Worm (Caenorhabditis elegans): ENCODE results near the gene M163.10.

M163.10 gene

DNA sequence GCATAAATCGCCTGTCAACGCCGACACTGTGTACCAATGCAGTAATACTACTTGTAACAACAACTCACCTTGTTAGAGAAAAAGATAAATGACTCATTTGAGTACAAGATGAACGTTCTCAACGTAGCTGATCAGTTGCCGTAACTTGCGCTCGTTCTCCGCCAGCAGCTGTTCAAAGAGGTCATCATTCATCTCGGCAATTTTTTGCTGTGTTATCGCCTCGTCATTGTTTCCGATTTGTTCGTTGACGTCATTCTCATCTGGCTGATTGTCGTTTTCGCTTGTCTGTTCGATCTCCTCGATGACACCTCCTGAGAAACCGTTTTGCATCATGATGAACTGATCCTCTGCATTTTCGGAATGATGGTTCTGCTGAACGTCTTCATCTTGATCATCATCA is 32.5 kb downstream of the M163.10 start:
- TF ChIP-seq unc-86 (tag; optimal IDR thresholded peaks at IDR 0.05) = no peak
- TF ChIP-seq unc-55 (GFP tag; optimal IDR thresholded peaks at IDR 0.05) = peak; percentile 2

DNA sequence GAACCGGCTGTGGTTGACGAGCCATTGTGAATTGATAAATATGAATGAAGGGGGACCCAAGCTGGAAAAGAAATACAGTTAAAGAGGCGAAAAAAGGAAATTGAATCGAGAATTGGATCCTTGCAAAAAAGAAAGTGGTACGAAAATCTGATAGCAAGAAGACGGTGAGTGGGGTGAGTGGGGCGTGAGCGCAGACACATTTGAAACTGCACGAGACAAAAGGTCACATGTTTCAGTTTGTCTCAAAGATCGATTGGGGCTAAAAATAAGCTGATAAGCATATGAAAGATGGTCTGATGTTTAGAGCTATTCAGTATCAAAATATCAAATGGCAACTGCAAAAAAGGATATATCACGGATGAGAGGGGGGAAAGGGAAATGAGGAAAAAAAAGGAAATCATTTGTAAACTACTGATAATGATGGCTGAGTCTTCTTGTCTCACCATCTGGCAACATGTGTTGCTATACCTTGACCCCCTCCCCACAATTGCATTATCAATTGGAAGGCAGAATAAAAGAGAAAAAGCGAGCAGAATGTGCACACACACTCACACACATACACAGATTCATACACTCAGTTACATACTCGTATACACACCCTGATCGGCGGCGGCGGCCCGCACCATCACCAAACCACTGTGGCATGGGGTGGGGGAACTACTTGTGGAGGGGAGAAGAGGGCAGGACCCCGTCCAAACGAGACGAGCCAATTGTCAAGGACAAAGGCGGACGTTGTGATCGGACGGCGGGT is 33.2 kb downstream of the M163.10 start, which contains the start of gene M163.1:
M163.1 (minus strand) TSS at position 25 of the 751 bp plus-strand sequence.
- TF ChIP-seq sox-2 (GFP tag; IDR thresholded peaks at IDR 0.05) (peak; percentile 3; the same call in 1 of the 2 replicates), rnt-1 (tag; optimal IDR thresholded peaks at IDR 0.05) (peak; percentile 36), pax-1 (tag; optimal IDR thresholded peaks at IDR 0.05) (no peak), syd-9 (tag; optimal IDR thresholded peaks at IDR 0.05) (no peak), odd-2 (tag; optimal IDR thresholded peaks at IDR 0.05) (no peak), Y22D7AL.16 (tag; optimal IDR thresholded peaks at IDR 0.05) (no peak), ceh-24 (tag; optimal IDR thresholded peaks at IDR 0.05) (no peak), zip-5 (tag; optimal IDR thresholded peaks at IDR 0.05) (no peak), hlh-8 (tag; optimal IDR thresholded peaks at IDR 0.05) (peak; percentile 15), pha-2 (tag; optimal IDR thresholded peaks at IDR 0.05) (no peak), fkh-10 (GFP tag; optimal IDR thresholded peaks at IDR 0.05) (no peak), K09A11.1 (tag; optimal IDR thresholded peaks at IDR 0.05; ENCODE audit: insufficient read depth) (no peak), lim-6 (tag; optimal IDR thresholded peaks at IDR 0.05) (no peak), dmd-4 (tag; optimal IDR thresholded peaks at IDR 0.05; ENCODE audit: borderline replicate concordance) (no peak), mec-3 (tag; optimal IDR thresholded peaks at IDR 0.05; ENCODE audit: borderline replicate concordance) (no peak), K02D7.2 (tag; optimal IDR thresholded peaks at IDR 0.05) (no peak), tbx-7 (tag; optimal IDR thresholded peaks at IDR 0.05) (no peak), hlh-30 (tag; optimal IDR thresholded peaks at IDR 0.05; ENCODE audit: insufficient read depth) (peak; percentile 1), ztf-16 (tag; optimal IDR thresholded peaks at IDR 0.05) (no peak), pat-9 (tag; optimal IDR thresholded peaks at IDR 0.05) (no peak), ets-4 (tag; optimal IDR thresholded peaks at IDR 0.05) (no peak), ceh-22 (tag; optimal IDR thresholded peaks at IDR 0.05) (no peak), unc-42 (tag; optimal IDR thresholded peaks at IDR 0.05) (peak; percentile 3), hlh-6 (tag; optimal IDR thresholded peaks at IDR 0.05) (no peak), ceh-34 (tag; optimal IDR thresholded peaks at IDR 0.05) (no peak), unc-55 (GFP tag; optimal IDR thresholded peaks at IDR 0.05) (no peak), ceh-14 (tag; optimal IDR thresholded peaks at IDR 0.05) (no peak), gmeb-2 (tag; optimal IDR thresholded peaks at IDR 0.05) (no peak), npax-4 (tag; optimal IDR thresholded peaks at IDR 0.05) (no peak), ref-2 (tag; optimal IDR thresholded peaks at IDR 0.05) (no peak), ceh-2 (tag; optimal IDR thresholded peaks at IDR 0.05) (peak; percentile 22), ceh-9 (tag; optimal IDR thresholded peaks at IDR 0.05) (no peak), pqm-1 (tag; optimal IDR thresholded peaks at IDR 0.05) (no peak), tbx-2 (tag; optimal IDR thresholded peaks at IDR 0.05) (peak; percentile 56), nhr-11 (tag; optimal IDR thresholded peaks at IDR 0.05) (no peak), dve-1 (tag; optimal IDR thresholded peaks at IDR 0.05) (no peak), ceh-19 (GFP tag; optimal IDR thresholded peaks at IDR 0.05) (no peak), nfya-1 (tag; optimal IDR thresholded peaks at IDR 0.05) (peak; percentile 13), ama-1 (optimal IDR thresholded peaks at IDR 0.05) (no peak), ttx-3 (tag; optimal IDR thresholded peaks at IDR 0.05) (no peak), che-1 (tag; optimal IDR thresholded peaks at IDR 0.05) (no peak), ceh-18 (tag; optimal IDR thresholded peaks at IDR 0.05) (peak; percentile 0), eyg-1 (tag; optimal IDR thresholded peaks at IDR 0.05) (peak; percentile 22), ahr-1 (tag; optimal IDR thresholded peaks at IDR 0.05) (no peak), fax-1 (tag; optimal IDR thresholded peaks at IDR 0.05) (no peak), unc-86 (tag; optimal IDR thresholded peaks at IDR 0.05) (no peak), pag-3 (tag; optimal IDR thresholded peaks at IDR 0.05; ENCODE audit: borderline replicate concordance) (no peak), pha-4 (tag; optimal IDR thresholded peaks at IDR 0.05) (no peak), ceh-30 (tag; optimal IDR thresholded peaks at IDR 0.05) (no peak), lin-11 (tag; optimal IDR thresholded peaks at IDR 0.05) (no peak)
